Worm (Caenorhabditis elegans) whole organism, mixed stage, embryonic: ENCODE data around the gene taf-2.

Source experiments
- M03D4.4 ChIP-seq: sonication (generic microtip); optimal IDR thresholded peaks from 2 replicates; lab custom pipeline; 2017; ENCODE audit warnings: mild to moderate bottlenecking, missing genetic modification characterization, missing compliant biosample characterization
- blmp-1 ChIP-seq: fragments of 150-350 bp; optimal IDR thresholded peaks from 2 replicates; lab custom pipeline; 2014; ENCODE audit warnings: missing biosample characterization, missing genetic modification characterization
- ceh-43 ChIP-seq: fragments of 200-800 bp; sonication (Bioruptor generic); optimal IDR thresholded peaks from 2 replicates; lab custom pipeline; 2018; ENCODE audit warnings: mild to moderate bottlenecking, missing genetic modification characterization, moderate library complexity, missing compliant biosample characterization
- ces-1 ChIP-seq: fragments of 150-350 bp; optimal IDR thresholded peaks from 2 replicates; lab custom pipeline; 2014; ENCODE audit warnings: missing biosample characterization, missing genetic modification reagents, missing genetic modification characterization
- cnd-1 ChIP-seq: fragments of 200-800 bp; sonication (Bioruptor generic); optimal IDR thresholded peaks from 2 replicates; lab custom pipeline; 2018; ENCODE audit warnings: mild to moderate bottlenecking, missing genetic modification characterization, missing compliant biosample characterization
- drap-1 ChIP-seq: fragments of 200-800 bp; sonication (Bioruptor generic); optimal IDR thresholded peaks from 3 replicates; lab custom pipeline; 2018; ENCODE audit warnings: mild to moderate bottlenecking, missing genetic modification characterization, missing compliant biosample characterization
- elt-1 ChIP-seq: sonication (generic microtip); optimal IDR thresholded peaks from 2 replicates; lab custom pipeline; 2017; ENCODE audit warnings: missing genetic modification characterization, mild to moderate bottlenecking, missing compliant biosample characterization, antibody characterized with exemption, moderate library complexity, borderline replicate concordance; ENCODE audit not compliant: insufficient read depth
- flh-1 ChIP-seq: fragments of 200-800 bp; sonication (Bioruptor generic); optimal IDR thresholded peaks from 2 replicates; lab custom pipeline; 2018; ENCODE audit warnings: mild to moderate bottlenecking, missing genetic modification characterization, moderate library complexity, missing compliant biosample characterization
- ham-2 ChIP-seq: fragments of 200-800 bp; sonication (Bioruptor generic); optimal IDR thresholded peaks from 2 replicates; lab custom pipeline; 2018; ENCODE audit warnings: mild to moderate bottlenecking, missing genetic modification characterization, missing compliant biosample characterization
- lin-13 ChIP-seq: fragments of 150-350 bp; optimal IDR thresholded peaks from 2 replicates; lab custom pipeline; 2014; ENCODE audit warnings: missing biosample characterization, missing genetic modification characterization
- lin-32 ChIP-seq: fragments of 200-800 bp; sonication (Bioruptor generic); optimal IDR thresholded peaks from 2 replicates; lab custom pipeline; 2018; ENCODE audit warnings: mild to moderate bottlenecking, missing genetic modification characterization, missing compliant biosample characterization
- lsy-2 ChIP-seq: fragments of 150-350 bp; optimal IDR thresholded peaks from 2 replicates; lab custom pipeline; 2014; ENCODE audit warnings: missing biosample characterization, missing genetic modification characterization
- mab-5 ChIP-seq: fragments of 150-350 bp; optimal IDR thresholded peaks from 2 replicates; lab custom pipeline; 2014; ENCODE audit warnings: missing biosample characterization, missing genetic modification characterization
- mep-1 ChIP-seq: fragments of 150-350 bp; optimal IDR thresholded peaks from 2 replicates; lab custom pipeline; 2017; ENCODE audit warnings: missing biosample characterization, missing genetic modification reagents, missing genetic modification characterization, inconsistent platforms
- mls-2 ChIP-seq: sonication (generic microtip); optimal IDR thresholded peaks from 2 replicates; lab custom pipeline; 2016; ENCODE audit warnings: mild to moderate bottlenecking, missing genetic modification characterization, moderate library complexity, missing compliant biosample characterization
- nhr-12 ChIP-seq: fragments of 150-350 bp; optimal IDR thresholded peaks from 2 replicates; lab custom pipeline; 2014; ENCODE audit warnings: missing biosample characterization, missing genetic modification characterization
- nhr-2 ChIP-seq: fragments of 150-350 bp; optimal IDR thresholded peaks from 2 replicates; lab custom pipeline; 2014; ENCODE audit warnings: missing biosample characterization, missing genetic modification characterization
- nhr-237 ChIP-seq: fragments of 150-350 bp; optimal IDR thresholded peaks from 2 replicates; lab custom pipeline; 2014; ENCODE audit warnings: missing biosample characterization, missing genetic modification characterization
- nhr-28 ChIP-seq: fragments of 150-350 bp; optimal IDR thresholded peaks from 2 replicates; lab custom pipeline; 2014; ENCODE audit warnings: missing biosample characterization, missing genetic modification characterization
- nhr-76 ChIP-seq: sonication (generic microtip); optimal IDR thresholded peaks from 2 replicates; lab custom pipeline; 2017; ENCODE audit warnings: missing biosample characterization, missing genetic modification characterization
- pha-4 ChIP-seq: fragments of 150-350 bp; optimal IDR thresholded peaks from 2 replicates; lab custom pipeline; 2018; ENCODE audit warnings: missing biosample characterization, missing genetic modification reagents, missing genetic modification characterization
- sem-2 ChIP-seq: fragments of 200-800 bp; sonication (Bioruptor generic); optimal IDR thresholded peaks from 2 replicates; lab custom pipeline; 2018; ENCODE audit warnings: mild to moderate bottlenecking, missing genetic modification characterization, missing compliant biosample characterization
- snpc-4 ChIP-seq: fragments of 150-350 bp; optimal IDR thresholded peaks from 2 replicates; lab custom pipeline; 2014; ENCODE audit warnings: missing biosample characterization, missing genetic modification characterization
- sptf-1 ChIP-seq: sonication (generic microtip); optimal IDR thresholded peaks from 2 replicates; lab custom pipeline; 2017; ENCODE audit warnings: mild to moderate bottlenecking, missing genetic modification characterization, moderate library complexity, missing compliant biosample characterization
- tbx-8 ChIP-seq: fragments of 200-800 bp; sonication (Bioruptor generic); optimal IDR thresholded peaks from 2 replicates; lab custom pipeline; 2018; ENCODE audit warnings: mild to moderate bottlenecking, missing genetic modification characterization, moderate library complexity, missing compliant biosample characterization
- unc-120 ChIP-seq: sonication (generic microtip); optimal IDR thresholded peaks from 2 replicates; lab custom pipeline; 2017; ENCODE audit warnings: missing genetic modification characterization, missing compliant biosample characterization; ENCODE audit not compliant: poor library complexity, severe bottlenecking
- unc-39 ChIP-seq: fragments of 150-350 bp; optimal IDR thresholded peaks from 2 replicates; lab custom pipeline; 2014; ENCODE audit warnings: missing biosample characterization, missing genetic modification characterization
- unc-62 ChIP-seq: fragments of 150-350 bp; optimal IDR thresholded peaks from 2 replicates; lab custom pipeline; 2014; ENCODE audit warnings: missing biosample characterization, missing genetic modification reagents, missing genetic modification characterization
- zip-8 ChIP-seq: fragments of 150-350 bp; optimal IDR thresholded peaks from 2 replicates; lab custom pipeline; 2014; ENCODE audit warnings: missing biosample characterization, missing genetic modification characterization

taf-2 gene

ce11 chrIV:3593513-3593912, at the start of gene taf-2:
Gene taf-2 (minus strand): TSS chrIV:3593613.
- TF ChIP-seq pha-4 (tag; lab: Kevin White, UChicago) (no peak), lin-32 (GFP tag; lab: Kevin White, UChicago) (no peak), blmp-1 (tag; lab: Kevin White, UChicago) (no peak), ces-1 (no peak), zip-8 (no peak)
- TF ChIP-seq, all 35 proteins: peak for 0

- TF ChIP-seq ceh-43 (GFP tag; lab: Kevin White, UChicago): no peak
- TF ChIP-seq elt-1 (tag; lab: Kevin White, UChicago): no peak
- no peak for TF ChIP-seq nhr-76
Measured at ce11 chrIV:3642189-3642588, 48.8 kb upstream of the taf-2 start, which contains the start of gene CC8.3. Gene CC8.3 (minus strand): TSS chrIV:3642289.

ce11 chrIV:3638250-3638926, 45.0 kb upstream of the taf-2 start:
- no peak for TF ChIP-seq cnd-1 (tag; lab: Kevin White, UChicago)
- TF ChIP-seq flh-1 (GFP tag; lab: Kevin White, UChicago): no peak
- TF ChIP-seq ham-2 (GFP tag; lab: Kevin White, UChicago): no peak
- TF ChIP-seq sem-2 (GFP tag; lab: Kevin White, UChicago): no peak
- TF ChIP-seq blmp-1 (tag; lab: Kevin White, UChicago): no peak
- no peak for TF ChIP-seq unc-39
- TF ChIP-seq elt-1 (tag; lab: Kevin White, UChicago): no peak
- no peak for TF ChIP-seq lin-13
- TF ChIP-seq unc-62: no peak
- TF ChIP-seq snpc-4: no peak
- TF ChIP-seq nhr-237 (tag; lab: Kevin White, UChicago): no peak
- TF ChIP-seq drap-1 (GFP tag; lab: Kevin White, UChicago): no peak

ce11 chrIV:3636528-3637129, 43.2 kb upstream of the taf-2 start, which contains the start of gene madf-9:
Gene madf-9 (plus strand): TSS chrIV:3637079.
- TF ChIP-seq M03D4.4 (no peak), unc-120 (no peak), snpc-4 (no peak), zip-8 (no peak), sptf-1 (tag; lab: Kevin White, UChicago) (peak; percentile 56), nhr-237 (tag; lab: Kevin White, UChicago) (peak; percentile 51), drap-1 (GFP tag; lab: Kevin White, UChicago) (peak; percentile 42), flh-1 (GFP tag; lab: Kevin White, UChicago) (peak; percentile 34), mls-2 (peak; percentile 32), pha-4 (tag; lab: Kevin White, UChicago) (peak; percentile 51)

ce11 chrIV:3633254-3633653, 39.8 kb upstream of the taf-2 start, which contains the start of gene ZC416.2:
Gene ZC416.2 (plus strand): TSS chrIV:3633619.
- no peak for TF ChIP-seq unc-39
- TF ChIP-seq lsy-2 (tag; lab: Kevin White, UChicago): no peak
- TF ChIP-seq nhr-2 (tag; lab: Kevin White, UChicago): no peak

- no peak for TF ChIP-seq sem-2 (GFP tag; lab: Kevin White, UChicago)
- TF ChIP-seq, all 35 proteins: peak for 0
Measured at ce11 chrIV:3632475-3632874, 39.1 kb upstream of the taf-2 start.

ce11 chrIV:3628896-3629641, 35.7 kb upstream of the taf-2 start:
- TF ChIP-seq sem-2 (GFP tag; lab: Kevin White, UChicago) (no peak), flh-1 (GFP tag; lab: Kevin White, UChicago) (no peak), mab-5 (tag; lab: Kevin White, UChicago) (no peak), nhr-12 (tag; lab: Kevin White, UChicago) (no peak), lin-32 (GFP tag; lab: Kevin White, UChicago) (no peak), mls-2 (no peak), cnd-1 (tag; lab: Kevin White, UChicago) (no peak), unc-39 (no peak), ham-2 (GFP tag; lab: Kevin White, UChicago) (no peak), snpc-4 (no peak), tbx-8 (no peak), ces-1 (no peak), zip-8 (no peak), mep-1 (no peak), nhr-28 (tag; lab: Kevin White, UChicago) (no peak)
